Worm (Caenorhabditis elegans) whole organism, young adult: ENCODE data around the gene srlf-11.
A peak's percentile ranks its signal among the peaks of the same experiment; 100 is the strongest.

Experiments used
- B0035.1 ChIP-seq: sonication (generic microtip); optimal IDR thresholded peaks from 2 replicates; lab custom pipeline; 2016; ENCODE audit warnings: missing genetic modification characterization, mild to moderate bottlenecking, missing compliant biosample characterization, missing genotype, missing genetic modification reagents
- F10E7.11 ChIP-seq: sonication (generic microtip); optimal IDR thresholded peaks from 2 replicates; lab custom pipeline; 2017; ENCODE audit warnings: mild to moderate bottlenecking, missing genetic modification characterization, moderate library complexity, missing compliant biosample characterization
- F37B4.10 ChIP-seq: fragments of 200-800 bp; sonication (Bioruptor generic); IDR thresholded peaks from 2 replicates; pipeline ENCODE4 v1.3.6; 2022; ENCODE audit warnings: missing genetic modification characterization, missing compliant biosample characterization
- F57C9.4 ChIP-seq: sonication (generic microtip); optimal IDR thresholded peaks from 2 replicates; lab custom pipeline; 2017; ENCODE audit warnings: mild to moderate bottlenecking, missing genetic modification characterization, missing compliant biosample characterization
- T07F8.4 ChIP-seq: sonication (generic microtip); optimal IDR thresholded peaks from 2 replicates; lab custom pipeline; 2016; ENCODE audit warnings: mild to moderate bottlenecking, missing genetic modification characterization, moderate library complexity, missing compliant biosample characterization
- T26A5.8 ChIP-seq: sonication (generic microtip); optimal IDR thresholded peaks from 2 replicates; lab custom pipeline; 2016; ENCODE audit warnings: missing genetic modification characterization, missing compliant biosample characterization
- Y79H2A.3 ChIP-seq: fragments of 200-800 bp; sonication (Bioruptor generic); conservative IDR thresholded peaks from 2 replicates; pipeline ENCODE4 v1.3.6; 2022; ENCODE audit warnings: missing genetic modification reagents, missing genetic modification characterization, missing compliant biosample characterization
- ZK185.1 ChIP-seq: sonication (generic microtip); optimal IDR thresholded peaks from 2 replicates; lab custom pipeline; 2016; ENCODE audit warnings: mild to moderate bottlenecking, missing genetic modification characterization, missing compliant biosample characterization; ENCODE audit not compliant: poor library complexity, severe bottlenecking
- ama-1 ChIP-seq, 3 experiments: fragments of 150-350 bp in 1 of 3; sonication (generic microtip) in 2 of 3; optimal IDR thresholded peaks; 2 replicates each; lab custom pipeline; 2014 to 2018; ENCODE audit warnings: missing biosample characterization in 2 of 3, missing genetic modification characterization in 2 of 3, missing genetic modification reagents in 2 of 3
- atf-7 ChIP-seq: sonication (generic microtip); optimal IDR thresholded peaks from 2 replicates; lab custom pipeline; 2017; ENCODE audit warnings: mild to moderate bottlenecking, missing genetic modification characterization, missing compliant biosample characterization
- attf-3 ChIP-seq: fragments of 200-800 bp; sonication (Bioruptor generic); conservative IDR thresholded peaks from 2 replicates; pipeline ENCODE4 v1.3.6; 2022; ENCODE audit warnings: missing genetic modification reagents, missing genetic modification characterization, missing compliant biosample characterization
- cebp-2 ChIP-seq: fragments of 200-800 bp; sonication (Bioruptor generic); IDR thresholded peaks from 2 replicates; pipeline ENCODE4 v1.3.6; 2022; ENCODE audit warnings: missing genetic modification characterization, missing compliant biosample characterization
- ceh-100 ChIP-seq: fragments of 200-800 bp; sonication (Bioruptor generic); IDR thresholded peaks from 2 replicates; pipeline ENCODE4 v1.3.6; 2022; ENCODE audit warnings: missing genetic modification reagents, missing genetic modification characterization, missing compliant biosample characterization
- ceh-27 ChIP-seq: fragments of 200-800 bp; sonication (Bioruptor generic); optimal IDR thresholded peaks from 2 replicates; lab custom pipeline; 2018; ENCODE audit warnings: mild to moderate bottlenecking, missing genetic modification characterization, moderate library complexity, missing compliant biosample characterization
- ceh-40 ChIP-seq: fragments of 200-800 bp; sonication (Bioruptor generic); IDR thresholded peaks from 2 replicates; pipeline ENCODE4 v1.3.6; 2022; ENCODE audit warnings: missing genetic modification characterization, missing compliant biosample characterization
- ceh-58 ChIP-seq: fragments of 200-800 bp; sonication (Bioruptor generic); IDR thresholded peaks from 2 replicates; pipeline ENCODE4 v1.3.6; 2022; ENCODE audit warnings: missing genetic modification characterization, missing compliant biosample characterization
- ceh-79 ChIP-seq: sonication (generic microtip); optimal IDR thresholded peaks from 2 replicates; lab custom pipeline; 2017; ENCODE audit warnings: mild to moderate bottlenecking, missing genetic modification characterization, missing compliant biosample characterization
- ceh-91 ChIP-seq: fragments of 200-800 bp; sonication (Bioruptor generic); IDR thresholded peaks from 2 replicates; pipeline ENCODE4 v1.3.6; 2022; ENCODE audit warnings: missing genetic modification reagents, missing genetic modification characterization, missing compliant biosample characterization
- chd-7 ChIP-seq: sonication (generic microtip); optimal IDR thresholded peaks from 2 replicates; lab custom pipeline; 2016; ENCODE audit warnings: mild to moderate bottlenecking, missing genetic modification characterization, moderate library complexity, missing compliant biosample characterization
- die-1 ChIP-seq: sonication (generic microtip); optimal IDR thresholded peaks from 2 replicates; lab custom pipeline; 2016; ENCODE audit warnings: missing genotype, mild to moderate bottlenecking, missing genetic modification characterization, missing compliant biosample characterization
- egrh-3 ChIP-seq: fragments of 200-800 bp; sonication (Bioruptor generic); IDR thresholded peaks from 2 replicates; pipeline ENCODE4 v1.3.6; 2022; ENCODE audit warnings: missing genetic modification reagents, missing genetic modification characterization, missing compliant biosample characterization
- ekl-4 ChIP-seq: fragments of 200-800 bp; sonication (Bioruptor generic); IDR thresholded peaks from 2 replicates; pipeline ENCODE4 v1.3.6; 2022; ENCODE audit warnings: missing genetic modification reagents, missing genetic modification characterization, missing compliant biosample characterization
- him-1 ChIP-seq: sonication (generic microtip); optimal IDR thresholded peaks from 2 replicates; lab custom pipeline; 2016; ENCODE audit warnings: missing genotype, missing genetic modification reagents, missing genetic modification characterization, missing compliant biosample characterization
- hlh-26 ChIP-seq: fragments of 200-800 bp; sonication (Bioruptor generic); conservative IDR thresholded peaks from 2 replicates; pipeline ENCODE4 v1.3.6; 2022; ENCODE audit warnings: missing genetic modification reagents, missing genetic modification characterization, missing compliant biosample characterization
- hrde-1 ChIP-seq: sonication (generic microtip); optimal IDR thresholded peaks from 2 replicates; lab custom pipeline; 2016; ENCODE audit warnings: missing genetic modification characterization, mild to moderate bottlenecking, missing compliant biosample characterization, moderate library complexity, missing genotype, missing genetic modification reagents, borderline replicate concordance
- let-607 ChIP-seq, 2 experiments: fragments of 200-800 bp in 1 of 2; sonication (Bioruptor generic) in 1 of 2; sonication (generic microtip) in 1 of 2; optimal IDR thresholded peaks; 2 replicates each; lab custom pipeline; 2016 to 2018; ENCODE audit warnings: mild to moderate bottlenecking in 2 of 2, missing compliant biosample characterization in 2 of 2, missing genetic modification characterization in 2 of 2, moderate library complexity in 2 of 2, missing genotype in 1 of 2
- lin-26 ChIP-seq: fragments of 200-800 bp; sonication (Bioruptor generic); IDR thresholded peaks from 2 replicates; pipeline ENCODE4 v1.3.6; 2022; ENCODE audit warnings: missing genetic modification reagents, missing genetic modification characterization, missing compliant biosample characterization
- lin-35 ChIP-seq, 3 experiments: fragments of 150-350 bp in 2 of 3; sonication (generic microtip) in 1 of 3; optimal IDR thresholded peaks; 2 replicates each; lab custom pipeline; 2014 to 2018; ENCODE audit warnings: missing biosample characterization in 3 of 3, missing genetic modification characterization in 3 of 3, missing genetic modification reagents in 3 of 3
- lir-1 ChIP-seq: fragments of 200-800 bp; sonication (Bioruptor generic); conservative IDR thresholded peaks from 2 replicates; pipeline ENCODE4 v1.3.6; 2022; ENCODE audit warnings: missing genetic modification reagents, missing genetic modification characterization, missing compliant biosample characterization
- madf-10 ChIP-seq: sonication (generic microtip); optimal IDR thresholded peaks from 2 replicates; lab custom pipeline; 2016; ENCODE audit warnings: mild to moderate bottlenecking, missing genetic modification characterization, missing compliant biosample characterization
- madf-3 ChIP-seq: fragments of 200-800 bp; sonication (Bioruptor generic); IDR thresholded peaks from 2 replicates; pipeline ENCODE4 v1.3.6; 2022; ENCODE audit warnings: missing genetic modification reagents, missing genetic modification characterization, missing compliant biosample characterization
- mes-4 ChIP-seq: sonication (generic microtip); optimal IDR thresholded peaks from 2 replicates; lab custom pipeline; 2016; ENCODE audit warnings: missing genotype, missing genetic modification characterization, missing compliant biosample characterization
- nfya-1 ChIP-seq: sonication (generic microtip); optimal IDR thresholded peaks from 2 replicates; lab custom pipeline; 2017; ENCODE audit warnings: antibody characterized with exemption, missing compliant biosample characterization, missing genetic modification characterization, borderline replicate concordance; ENCODE audit not compliant: insufficient read depth
- nfya-2 ChIP-seq: fragments of 200-800 bp; sonication (Bioruptor generic); IDR thresholded peaks from 2 replicates; pipeline ENCODE4 v1.3.6; 2022; ENCODE audit warnings: missing genetic modification reagents, missing genetic modification characterization, missing compliant biosample characterization
- nhr-120 ChIP-seq: fragments of 200-800 bp; sonication (Bioruptor generic); IDR thresholded peaks from 2 replicates; pipeline ENCODE4 v1.3.6; 2022; ENCODE audit warnings: missing genetic modification characterization, missing compliant biosample characterization
- nhr-80 ChIP-seq: sonication (generic microtip); optimal IDR thresholded peaks from 2 replicates; lab custom pipeline; 2016; ENCODE audit warnings: missing genetic modification characterization, missing compliant biosample characterization
- nhr-90 ChIP-seq: sonication (generic microtip); optimal IDR thresholded peaks from 2 replicates; lab custom pipeline; 2016; ENCODE audit warnings: missing genotype, mild to moderate bottlenecking, missing genetic modification characterization, missing compliant biosample characterization
- pbrm-1 ChIP-seq: fragments of 200-800 bp; sonication (Bioruptor generic); IDR thresholded peaks from 2 replicates; pipeline ENCODE4 v1.3.6; 2022; ENCODE audit warnings: missing genetic modification reagents, missing genetic modification characterization, missing compliant biosample characterization
- pha-4 ChIP-seq: fragments of 150-350 bp; sonication (generic microtip); optimal IDR thresholded peaks from 2 replicates; lab custom pipeline; 2014; ENCODE audit warnings: missing biosample characterization, missing genetic modification reagents, missing genetic modification characterization
- repo-1 ChIP-seq: sonication (generic microtip); optimal IDR thresholded peaks from 2 replicates; lab custom pipeline; 2017; ENCODE audit warnings: mild to moderate bottlenecking, missing genetic modification characterization, missing compliant biosample characterization
- sdz-38 ChIP-seq: sonication (generic microtip); optimal IDR thresholded peaks from 2 replicates; lab custom pipeline; 2016; ENCODE audit warnings: missing genotype, missing genetic modification characterization, missing compliant biosample characterization
- snpc-1.3 ChIP-seq: sonication (generic microtip); optimal IDR thresholded peaks from 2 replicates; lab custom pipeline; 2017; ENCODE audit warnings: missing genetic modification characterization, mild to moderate bottlenecking, missing compliant biosample characterization, antibody characterized with exemption, moderate library complexity, missing genotype, missing genetic modification reagents; ENCODE audit not compliant: insufficient read depth
- somi-1 ChIP-seq: fragments of 200-800 bp; sonication (Bioruptor generic); optimal IDR thresholded peaks from 2 replicates; lab custom pipeline; 2018; ENCODE audit warnings: mild to moderate bottlenecking, missing genetic modification characterization, missing compliant biosample characterization
- unc-130 ChIP-seq: sonication (generic microtip); optimal IDR thresholded peaks from 2 replicates; lab custom pipeline; 2016; ENCODE audit warnings: missing genetic modification reagents, missing genetic modification characterization, missing compliant biosample characterization
- xnd-1 ChIP-seq: sonication (generic microtip); optimal IDR thresholded peaks from 2 replicates; lab custom pipeline; 2016; ENCODE audit warnings: missing genotype, missing genetic modification reagents, missing genetic modification characterization, missing compliant biosample characterization
- zim-3 ChIP-seq: sonication (generic microtip); optimal IDR thresholded peaks from 2 replicates; lab custom pipeline; 2017; ENCODE audit warnings: mild to moderate bottlenecking, missing genetic modification characterization, moderate library complexity, missing compliant biosample characterization
- ztf-26 ChIP-seq: sonication (generic microtip); optimal IDR thresholded peaks from 2 replicates; lab custom pipeline; 2017; ENCODE audit warnings: missing genetic modification characterization, missing compliant biosample characterization

Gene srlf-11

ce11 chrIV:10933777-10934546 is 48.1 kb upstream of the srlf-11 start (continued):
- TF ChIP-seq ama-1 (optimal IDR thresholded peaks at IDR 0.05; lab: Kevin White, UChicago) (peak; percentile 59), ama-1 (GFP tag; optimal IDR thresholded peaks at IDR 0.05; lab: Kevin White, UChicago) (peak; percentile 18 to 75), F57C9.4 (tag; lab: Kevin White, UChicago) (peak; percentile 5), chd-7 (peak; percentile 83), B0035.1 (tag; lab: Kevin White, UChicago) (peak; percentile 33), madf-10 (tag; lab: Kevin White, UChicago) (peak; percentile 6), ceh-91 (GFP tag; lab: Robert Waterston, UW) (no peak), pbrm-1 (GFP tag; lab: Robert Waterston, UW) (peak; percentile 58; the same call in 1 of the 2 replicates), pha-4 (tag; lab: Kevin White, UChicago) (no peak), egrh-3 (GFP tag; lab: Robert Waterston, UW) (no peak), ceh-100 (GFP tag; lab: Robert Waterston, UW) (peak; percentile 43; the same call in 1 of the 2 replicates), hrde-1 (tag; lab: Kevin White, UChicago) (peak; percentile 49), T07F8.4 (tag; lab: Kevin White, UChicago) (no peak), ceh-27 (no peak), xnd-1 (tag; lab: Kevin White, UChicago) (no peak), Y79H2A.3 (GFP tag; lab: Robert Waterston, UW) (peak; percentile 65), lir-1 (GFP tag; lab: Robert Waterston, UW) (no peak), snpc-1.3 (tag; lab: Kevin White, UChicago) (no peak), ZK185.1 (tag; lab: Kevin White, UChicago) (peak; percentile 12), mes-4 (no peak), lin-26 (GFP tag; lab: Robert Waterston, UW) (no peak), ceh-79 (tag; lab: Kevin White, UChicago) (peak; percentile 71), die-1 (peak; percentile 42), cebp-2 (GFP tag; lab: Robert Waterston, UW) (no peak), him-1 (tag; lab: Kevin White, UChicago) (no peak), somi-1 (GFP tag; lab: Kevin White, UChicago) (no peak), madf-3 (GFP tag; lab: Robert Waterston, UW) (no peak), nhr-120 (no peak), nhr-80 (peak; percentile 0), nfya-2 (GFP tag; lab: Robert Waterston, UW) (no peak), lin-35 (GFP tag; optimal IDR thresholded peaks at IDR 0.05; lab: Kevin White, UChicago) (peak in 1 of 3 experiments; percentile 39), ztf-26 (tag; lab: Kevin White, UChicago) (no peak), let-607 (tag; optimal IDR thresholded peaks at IDR 0.05; lab: Kevin White, UChicago) (peak in 1 of 2 experiments; percentile 56), ceh-40 (GFP tag; lab: Robert Waterston, UW) (no peak), T26A5.8 (tag; lab: Kevin White, UChicago) (no peak), sdz-38 (tag; lab: Kevin White, UChicago) (no peak), nfya-1 (tag; lab: Kevin White, UChicago) (no peak), ceh-58 (GFP tag; lab: Robert Waterston, UW) (no peak), F10E7.11 (peak; percentile 32), unc-130 (peak; percentile 14), nhr-90 (no peak), F37B4.10 (no peak), atf-7 (tag; lab: Kevin White, UChicago) (peak; percentile 70), ekl-4 (GFP tag; lab: Robert Waterston, UW) (peak; percentile 46; the same call in 1 of the 2 replicates), repo-1 (tag; lab: Kevin White, UChicago) (peak; percentile 94), hlh-26 (GFP tag; lab: Robert Waterston, UW) (no peak), attf-3 (no peak), zim-3 (tag; lab: Kevin White, UChicago) (peak; percentile 81)
